Fruit fly (Drosophila melanogaster) whole organism, larva: ENCODE measurements around the gene CG31244.

ENCODE experiments used
- noc ChIP-seq: fragments of 200-800 bp; sonication (Bioruptor generic); optimal IDR thresholded peaks from 3 replicates; lab custom pipeline; 2019; ENCODE audit warnings: missing biosample characterization, mild to moderate bottlenecking, missing genetic modification characterization, moderate library complexity

CG31244 gene

DNA sequence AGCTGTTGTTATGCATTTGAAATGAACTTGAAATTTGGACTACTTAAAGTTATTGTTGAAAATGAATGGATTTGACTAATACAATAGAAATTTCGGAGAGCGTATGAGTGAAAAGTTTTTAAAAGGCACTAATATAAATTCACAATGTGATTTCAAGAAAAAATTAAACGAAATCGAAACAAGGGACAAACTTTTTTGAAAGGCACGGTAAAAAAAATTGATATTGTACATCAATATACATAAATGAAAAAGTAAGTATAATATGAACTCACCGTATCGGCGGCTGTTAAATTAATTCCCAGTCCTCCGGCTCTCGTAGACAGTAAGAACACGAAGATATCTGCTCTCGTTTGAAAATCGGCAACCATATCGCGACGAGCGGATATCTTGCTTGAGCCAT lies at the start of gene CG31244:
CG31244 (minus strand) TSS at position 101 of the 400 bp plus-strand sequence.
- TF ChIP-seq noc (tag; lab: Kevin White, UChicago), result no peak

DNA sequence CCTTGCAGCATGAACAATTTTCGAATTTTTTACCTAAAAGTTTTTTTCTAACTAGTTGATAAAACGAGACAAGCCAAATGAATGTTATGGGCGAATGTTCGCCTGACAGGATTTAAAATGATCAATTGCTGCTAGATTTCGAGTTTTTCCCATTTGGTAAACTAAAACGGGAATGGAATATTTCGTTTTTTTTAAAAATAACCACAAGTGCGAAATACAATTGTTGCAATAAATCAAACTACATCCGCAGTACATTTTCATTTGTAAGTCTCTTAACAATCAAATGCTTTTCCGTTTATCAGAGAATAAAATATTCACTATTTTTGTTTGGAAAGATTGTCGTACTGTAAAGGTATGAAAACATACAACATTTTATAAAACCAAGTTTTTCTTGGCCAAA lies 26.7 kb upstream of the CG31244 start, which contains the start of gene CG3517:
CG3517 (minus strand) TSS at position 101 of the 400 bp plus-strand sequence.
- TF ChIP-seq noc (tag; lab: Kevin White, UChicago), result no peak

DNA sequence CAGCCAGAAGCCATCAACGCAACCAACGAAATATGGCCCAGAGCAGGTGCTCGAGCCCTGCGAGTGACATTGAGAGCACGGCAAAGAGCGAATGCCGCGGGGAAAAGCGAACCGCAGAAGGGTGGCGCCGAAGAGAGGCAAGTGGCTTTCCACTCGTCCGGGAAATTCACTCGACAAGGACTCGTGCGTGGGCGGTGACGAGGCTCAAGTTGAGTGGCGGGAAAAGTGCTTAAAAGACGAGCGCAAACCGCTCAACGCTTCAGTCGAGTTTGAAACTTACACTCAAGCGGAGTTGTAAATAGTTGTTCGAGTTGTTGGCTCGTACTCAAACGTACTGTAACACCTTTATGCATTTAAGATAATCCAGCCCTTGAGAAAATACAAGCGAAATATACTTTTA lies 14.1 kb upstream of the CG31244 start, which contains the start of gene CG31221:
CG31221 (plus strand) TSS at position 256 of the 400 bp plus-strand sequence.
- no peak for TF ChIP-seq noc (tag; lab: Kevin White, UChicago)

DNA sequence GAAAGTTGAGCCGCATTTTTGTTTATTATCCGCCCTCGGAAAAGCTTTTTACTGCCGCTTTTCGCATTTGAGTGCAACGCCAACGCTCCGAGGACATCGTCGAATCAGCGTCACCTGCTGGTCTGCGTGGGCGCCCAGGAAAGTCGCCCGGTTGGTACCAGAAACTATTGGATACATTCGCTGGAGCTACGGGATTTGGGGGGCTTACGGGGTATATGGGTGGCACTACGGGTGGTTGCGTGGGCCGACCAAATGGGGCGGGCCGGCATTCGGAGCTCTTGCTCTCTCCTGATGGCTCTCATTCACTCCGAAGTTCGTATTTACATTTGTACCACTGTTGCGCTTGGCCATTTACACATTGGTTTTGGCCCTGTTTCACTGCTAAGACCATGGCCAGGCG lies 13.0 kb upstream of the CG31244 start:
- no peak for TF ChIP-seq noc (tag; lab: Kevin White, UChicago)

DNA sequence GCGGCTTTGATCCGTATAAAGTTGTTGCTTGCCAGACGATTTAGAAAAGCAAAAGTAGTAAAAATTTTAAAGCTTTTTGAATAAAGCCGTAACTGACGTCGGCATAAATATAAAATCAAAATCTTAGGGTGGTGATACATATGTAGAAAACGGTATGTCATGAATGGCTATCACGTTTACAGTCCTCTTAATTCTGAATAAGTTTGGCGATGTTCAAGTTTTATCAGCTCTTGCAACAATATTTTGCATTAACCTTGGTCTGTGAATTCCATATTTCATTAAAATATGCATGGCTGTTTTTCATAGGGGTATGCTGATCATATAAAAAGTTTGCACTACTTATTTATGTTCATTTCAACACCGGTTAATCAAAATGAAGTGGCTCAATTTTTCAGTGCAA lies 10.2 kb upstream of the CG31244 start, which contains the start of gene CG11626:
CG11626 (plus strand) TSS at position 301 of the 400 bp plus-strand sequence.
- no peak for TF ChIP-seq noc (tag; lab: Kevin White, UChicago)

DNA sequence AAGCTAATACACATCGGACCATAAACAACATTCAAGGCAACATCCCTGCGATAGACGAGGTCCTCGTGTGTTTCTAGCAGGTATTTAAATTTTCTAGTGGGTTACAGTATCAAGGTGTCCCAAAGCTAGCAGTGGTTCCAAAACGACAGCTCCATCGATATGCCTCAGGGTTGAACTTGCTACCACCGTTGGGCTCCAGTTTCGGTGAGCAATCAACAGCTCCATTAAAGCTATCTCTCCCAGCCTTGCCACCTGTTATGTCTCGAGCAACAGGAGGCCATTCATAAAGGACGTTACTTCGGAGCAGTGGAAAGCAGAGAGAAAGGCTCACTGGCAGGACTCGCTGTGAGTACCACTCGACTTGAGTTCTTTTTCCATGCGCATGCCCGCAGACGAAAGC lies 8.5 kb upstream of the CG31244 start:
- no peak for TF ChIP-seq noc (tag; lab: Kevin White, UChicago)

DNA sequence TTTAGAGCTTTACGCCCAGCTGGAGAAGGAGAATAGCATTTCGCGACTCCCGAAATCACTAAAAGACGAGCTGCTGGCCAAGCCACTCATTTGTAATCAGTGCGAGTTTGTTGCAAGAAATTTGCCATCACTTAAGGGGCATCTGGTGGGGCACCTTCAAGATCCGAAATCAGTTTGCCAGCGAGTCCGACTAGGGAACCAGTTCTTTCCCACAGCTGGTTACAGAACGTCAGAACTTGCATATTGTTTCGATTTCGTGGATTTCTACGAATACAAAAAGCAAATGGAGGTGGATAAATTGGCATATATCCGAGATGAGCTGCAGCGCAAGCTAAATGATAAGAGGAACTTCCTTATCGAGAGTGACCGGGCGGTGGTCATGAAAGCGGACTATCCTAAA lies 5.9 kb upstream of the CG31244 start:
- no peak for TF ChIP-seq noc (tag; lab: Kevin White, UChicago)

DNA sequence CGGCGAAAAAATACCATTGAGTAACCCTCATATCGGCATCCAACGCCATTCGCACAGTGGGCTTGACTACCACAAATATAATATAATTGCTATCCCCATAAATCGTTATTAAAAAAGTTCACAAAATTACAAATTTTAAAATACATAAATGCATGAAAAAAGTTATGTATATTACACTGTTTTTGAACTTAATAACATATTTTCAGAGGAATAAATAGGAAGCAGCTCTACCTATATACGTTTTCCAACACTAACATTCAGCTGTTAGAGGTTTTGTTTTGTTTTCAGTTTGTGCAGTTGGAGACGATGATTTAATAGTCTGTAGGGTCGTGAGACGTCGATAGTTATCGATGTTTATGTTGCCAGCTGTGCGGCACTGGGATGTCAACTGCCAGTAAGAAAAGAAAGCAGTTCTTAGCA lies 4.7 kb upstream of the CG31244 start, which contains the start of the genes Ino80 and Aptx:
Ino80 (minus strand) TSS at position 58 of the 420 bp plus-strand sequence.
Aptx (plus strand) TSS at position 360 of the 420 bp plus-strand sequence.
- peak; percentile 91 for TF ChIP-seq noc (tag; lab: Kevin White, UChicago)

DNA sequence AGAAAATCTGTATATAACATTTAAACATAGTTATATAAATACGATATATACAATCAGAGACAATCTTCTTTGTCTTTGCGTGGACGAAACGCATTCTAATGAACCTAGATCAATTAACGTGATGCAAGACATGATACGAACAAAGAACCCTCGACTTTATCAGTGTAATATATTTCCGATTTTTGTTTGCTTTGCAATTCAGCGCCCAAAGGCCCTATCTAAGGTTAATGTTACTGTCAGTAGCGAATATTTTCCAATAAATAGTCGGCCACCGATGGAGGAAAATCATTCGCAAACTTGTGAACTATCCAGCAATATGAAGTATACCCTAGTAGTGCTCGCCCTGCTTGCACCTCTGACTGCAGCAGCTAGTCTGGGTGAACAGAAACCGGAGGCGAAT lies 5.3 kb downstream of the CG31244 start, which contains the start of gene CG3739:
CG3739 (plus strand) TSS at position 301 of the 400 bp plus-strand sequence.
- no peak for TF ChIP-seq noc (tag; lab: Kevin White, UChicago)

DNA sequence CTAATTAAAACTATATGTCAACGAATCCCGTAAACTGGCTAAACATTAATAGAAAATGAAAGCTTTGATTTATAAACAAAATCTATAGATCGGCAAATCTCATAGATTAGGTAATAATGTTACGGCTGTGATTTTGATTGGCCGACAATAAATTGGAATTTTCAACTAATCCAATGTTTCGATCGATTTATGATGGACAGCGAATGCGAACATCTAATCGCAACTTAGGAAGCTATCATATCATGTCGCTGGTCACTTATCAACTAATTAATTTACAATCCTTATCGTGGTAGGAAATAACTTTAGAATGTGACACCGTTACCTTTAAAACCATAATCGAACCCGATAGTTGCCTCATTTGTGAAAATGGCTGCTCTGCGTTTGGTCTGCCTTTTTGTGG lies 8.4 kb downstream of the CG31244 start, which contains the start of gene CG18493:
CG18493 (plus strand) TSS at position 352 of the 400 bp plus-strand sequence.
- TF ChIP-seq noc (tag; lab: Kevin White, UChicago), result peak; percentile 78

DNA sequence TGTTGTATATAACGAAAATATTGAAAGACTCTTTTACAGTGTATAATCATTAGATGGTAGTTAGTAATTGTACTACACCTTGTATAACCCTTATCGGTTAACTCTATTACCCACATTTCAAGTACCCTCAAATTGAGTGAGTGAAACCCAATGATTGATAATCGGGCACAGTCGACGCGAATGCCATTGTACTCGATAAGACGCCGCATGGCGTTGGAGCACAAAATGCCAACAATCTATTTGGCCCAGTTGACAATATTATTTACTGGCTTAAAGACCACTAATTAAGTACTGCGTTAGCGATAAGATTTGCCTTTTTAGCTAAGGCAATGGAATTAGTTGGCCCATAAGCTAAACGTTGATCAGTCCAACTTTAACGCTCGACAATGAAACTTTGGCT lies 10.8 kb downstream of the CG31244 start, which contains the start of gene CG3734:
CG3734 (plus strand) TSS at position 254 of the 400 bp plus-strand sequence.
- peak; percentile 59 for TF ChIP-seq noc (tag; lab: Kevin White, UChicago)

DNA sequence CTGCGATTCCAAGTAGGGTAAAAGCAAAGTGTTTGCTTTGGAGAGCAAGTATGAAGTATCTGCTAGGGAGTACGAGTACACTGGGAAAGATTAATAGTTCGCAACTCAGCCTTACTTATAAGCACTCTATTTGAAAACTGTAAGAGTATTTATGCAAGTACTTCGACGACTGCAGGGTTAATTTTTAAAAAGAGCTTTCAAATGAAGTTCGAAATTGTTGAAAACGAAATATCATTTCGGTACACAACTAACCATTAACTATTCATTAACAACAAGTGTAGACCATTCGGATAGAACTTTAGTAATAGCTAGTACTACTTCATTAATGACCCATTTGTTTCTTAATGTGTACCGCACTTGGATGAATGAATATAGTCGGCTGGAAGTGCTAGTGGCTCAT lies 15.1 kb downstream of the CG31244 start:
- TF ChIP-seq noc (tag; lab: Kevin White, UChicago), result no peak

DNA sequence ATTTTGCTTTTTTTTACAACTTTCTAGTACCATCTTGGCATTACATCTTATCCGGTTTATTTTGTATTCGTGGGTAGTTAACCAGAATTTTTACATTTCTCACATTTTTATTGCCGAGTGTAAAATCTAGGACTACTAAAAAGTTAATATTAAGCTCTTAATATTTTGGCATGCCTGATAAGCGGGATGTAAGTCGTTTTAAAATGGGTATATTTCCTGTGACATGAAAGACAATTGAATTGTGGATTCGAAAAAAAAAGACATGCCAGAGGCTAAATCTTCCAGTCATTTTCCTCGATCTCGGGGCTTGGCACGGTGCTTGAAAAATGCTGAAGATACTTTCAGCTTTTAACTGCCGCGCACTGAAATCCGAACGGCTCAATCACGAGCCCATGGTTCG lies 21.2 kb downstream of the CG31244 start, which contains the start of gene CG31245:
CG31245 (minus strand) TSS at position 101 of the 400 bp plus-strand sequence.
- no peak for TF ChIP-seq noc (tag; lab: Kevin White, UChicago)

DNA sequence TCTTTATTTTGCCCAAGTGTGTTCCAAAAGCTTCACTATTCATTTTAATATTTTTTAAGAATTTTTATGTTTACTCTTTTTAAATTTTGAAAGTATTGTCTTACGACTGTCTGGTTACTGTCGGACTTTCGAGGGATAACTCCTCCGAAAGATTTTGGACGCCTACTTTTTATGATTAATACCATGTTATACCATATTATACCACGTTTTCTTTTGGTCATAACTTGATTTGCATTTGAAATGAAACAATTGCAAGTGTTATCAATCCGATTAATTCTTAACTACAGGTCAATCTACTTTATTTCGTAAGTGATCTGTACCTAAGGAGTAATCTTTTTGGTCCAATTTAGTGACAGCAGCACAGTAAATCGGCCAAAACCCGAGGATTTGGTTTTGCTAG lies 22.4 kb downstream of the CG31244 start, which contains the start of gene CG31404:
CG31404 (minus strand) TSS at position 101 of the 400 bp plus-strand sequence.
- TF ChIP-seq noc (tag; lab: Kevin White, UChicago), result no peak

DNA sequence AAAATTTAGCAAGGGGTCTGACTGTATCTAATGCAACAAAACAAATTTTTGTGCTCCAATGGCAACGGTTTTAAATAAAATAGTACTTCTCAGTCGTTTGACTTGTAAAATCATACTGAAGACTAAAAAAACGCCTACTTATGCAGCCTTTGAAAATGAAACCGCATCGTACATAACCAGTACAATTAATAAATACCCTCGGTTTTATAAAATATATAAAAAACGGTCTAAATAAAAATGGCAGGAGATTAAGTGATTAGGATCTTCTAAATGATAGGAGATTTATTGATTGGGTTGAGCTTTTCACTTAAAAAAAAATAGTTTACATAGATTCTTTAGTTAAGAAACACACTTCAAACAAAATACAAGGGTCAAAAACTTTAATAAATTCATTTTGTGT lies 23.7 kb downstream of the CG31244 start, which contains the start of gene CG3581:
CG3581 (minus strand) TSS at position 101 of the 400 bp plus-strand sequence.
- TF ChIP-seq noc (tag; lab: Kevin White, UChicago), result no peak

DNA sequence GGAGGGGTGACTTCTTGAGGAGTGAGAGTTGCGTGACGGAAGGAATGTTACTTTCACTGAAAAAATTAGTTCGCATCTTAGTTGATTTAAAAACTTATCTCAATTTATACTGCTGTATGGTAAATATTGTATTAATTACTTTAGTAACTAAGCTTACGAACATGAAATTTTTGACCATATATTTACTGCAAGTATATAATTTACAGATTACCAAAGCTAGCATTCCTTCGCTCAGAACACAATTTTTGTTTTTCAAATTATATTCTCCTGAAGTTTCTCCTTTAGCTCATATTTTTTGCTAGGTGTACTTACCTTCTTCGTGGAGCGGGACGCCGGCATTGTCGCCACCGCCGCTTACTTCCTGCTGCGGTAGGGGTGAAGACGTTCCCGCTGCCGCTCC lies 27.7 kb downstream of the CG31244 start:
- TF ChIP-seq noc (tag; lab: Kevin White, UChicago), result no peak

DNA sequence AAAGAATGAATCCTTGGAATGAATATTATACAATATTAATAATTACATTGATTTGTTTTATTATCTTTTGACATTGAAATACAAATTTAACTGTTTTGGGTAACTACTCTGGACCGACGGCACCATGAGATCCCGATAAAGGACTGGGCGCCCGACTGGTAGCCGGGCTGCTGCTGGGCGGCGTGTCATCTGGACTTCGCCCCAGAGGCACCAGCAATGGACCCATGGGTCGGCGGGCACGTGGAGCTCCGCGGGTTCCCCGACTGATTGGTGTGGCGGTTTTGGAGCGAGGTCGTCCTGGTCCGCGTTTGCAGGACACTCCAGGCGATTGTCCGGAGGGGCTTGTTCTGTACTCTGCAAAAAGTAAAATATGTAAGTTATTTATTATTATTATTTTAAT lies 29.3 kb downstream of the CG31244 start:
- no peak for TF ChIP-seq noc (tag; lab: Kevin White, UChicago)
